Fruit fly (Drosophila melanogaster): ENCODE measurements around the gene CG13950.
A peak's percentile ranks its signal among the peaks of the same experiment; 100 is the strongest.

CG13950 gene

DNA sequence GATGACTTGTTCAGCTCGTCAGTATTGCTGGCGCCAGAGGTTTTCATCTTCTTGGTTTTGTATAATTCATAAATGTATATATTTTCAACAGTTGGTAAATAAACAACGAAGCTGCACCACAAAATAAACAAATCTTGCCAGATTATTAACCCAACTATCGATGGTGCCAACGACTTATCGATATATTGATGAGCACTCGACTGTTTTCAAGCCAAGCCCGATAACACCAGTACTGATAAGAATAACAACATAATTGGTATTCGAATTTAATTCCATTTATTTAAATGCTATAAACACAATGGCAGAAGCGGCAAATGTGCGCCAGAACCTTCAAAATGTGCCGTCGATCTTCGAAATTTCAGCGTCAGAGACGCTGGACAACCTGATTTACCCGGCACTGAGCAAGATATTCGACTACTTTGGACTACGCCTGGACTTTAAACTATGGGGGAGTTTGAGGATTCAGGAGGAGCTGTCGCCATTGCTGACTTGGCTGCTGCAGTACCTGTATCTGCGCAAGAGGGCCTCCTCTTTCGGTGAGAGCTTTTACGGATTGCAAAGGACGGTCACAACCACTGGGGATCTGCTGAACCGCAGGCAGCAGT, 44.1 kb upstream of the CG13950 start, which contains the start of the genes Saf6 and Pex12 (continued):
- TF ChIP-seq BEAF-32 (GFP tag; optimal IDR thresholded peaks at IDR 0.05): peak; percentile 79
- no peak for TF ChIP-seq toy (GFP tag; IDR thresholded peaks at IDR 0.05)
- TF ChIP-seq odd (GFP tag; optimal IDR thresholded peaks at IDR 0.05): no peak
- TF ChIP-seq CG1603 (tag; optimal IDR thresholded peaks at IDR 0.05): peak; percentile 43
- TF ChIP-seq Dip2 (GFP tag; IDR thresholded peaks at IDR 0.05): no peak
- peak; percentile 89 for TF ChIP-seq chinmo (GFP tag; IDR thresholded peaks at IDR 0.05; ENCODE audit: partially characterized antibody)
- no peak for TF ChIP-seq her (GFP tag; optimal IDR thresholded peaks at IDR 0.05)
- no peak for TF ChIP-seq dan (GFP tag; IDR thresholded peaks at IDR 0.05)
- no peak for TF ChIP-seq Side (GFP tag; optimal IDR thresholded peaks at IDR 0.05)
- peak; percentile 68 for TF ChIP-seq inv (GFP tag; IDR thresholded peaks at IDR 0.05; ENCODE audit: partially characterized antibody)
- no peak for TF ChIP-seq C15 (GFP tag; IDR thresholded peaks at IDR 0.05)
- no peak for TF ChIP-seq CG7928 (GFP tag; optimal IDR thresholded peaks at IDR 0.05)
- peak; percentile 85 for TF ChIP-seq zen2 (GFP tag; IDR thresholded peaks at IDR 0.05; ENCODE audit: partially characterized antibody)
- peak in 1 of 2 experiments; percentile 54 for TF ChIP-seq insv (GFP tag; optimal IDR thresholded peaks at IDR 0.05)
- TF ChIP-seq CG14860 (GFP tag; IDR thresholded peaks at IDR 0.05; ENCODE audit: partially characterized antibody): peak; percentile 85
- peak; percentile 76 for TF ChIP-seq hbn (GFP tag; IDR thresholded peaks at IDR 0.05; ENCODE audit: partially characterized antibody)
- peak; percentile 21 for TF ChIP-seq CG14710 (tag; optimal IDR thresholded peaks at IDR 0.05)
- no peak for TF ChIP-seq hkb (optimal IDR thresholded peaks at IDR 0.05)
- no peak for TF ChIP-seq hkb (GFP tag; IDR thresholded peaks at IDR 0.05)
- TF ChIP-seq Sox102F (GFP tag; optimal IDR thresholded peaks at IDR 0.05): no peak
- no peak for TF ChIP-seq CG17912 (GFP tag; optimal IDR thresholded peaks at IDR 0.05)
- no peak for TF ChIP-seq cad (GFP tag; optimal IDR thresholded peaks at IDR 0.05)
- TF ChIP-seq Sin3A (optimal IDR thresholded peaks at IDR 0.05): peak; percentile 16
- TF ChIP-seq pzg (GFP tag; optimal IDR thresholded peaks at IDR 0.05): peak; percentile 57
- TF ChIP-seq CG14965 (GFP tag; optimal IDR thresholded peaks at IDR 0.05; ENCODE audit: borderline replicate concordance): no peak
- no peak for TF ChIP-seq gsb-n (tag; optimal IDR thresholded peaks at IDR 0.05)
- TF ChIP-seq az2 (GFP tag; optimal IDR thresholded peaks at IDR 0.05): no peak
- TF ChIP-seq stwl (tag; optimal IDR thresholded peaks at IDR 0.05): peak; percentile 45
- no peak for TF ChIP-seq Fer2 (tag; optimal IDR thresholded peaks at IDR 0.05)
- TF ChIP-seq vnd (GFP tag; IDR thresholded peaks at IDR 0.05; ENCODE audit: partially characterized antibody): peak; percentile 76
- TF ChIP-seq run (tag; optimal IDR thresholded peaks at IDR 0.05): no peak
- peak; percentile 7 for TF ChIP-seq YL-1 (GFP tag; optimal IDR thresholded peaks at IDR 0.05)
- peak; percentile 3 for TF ChIP-seq nmo (GFP tag; optimal IDR thresholded peaks at IDR 0.05)
- TF ChIP-seq CG6791 (GFP tag; IDR thresholded peaks at IDR 0.05; ENCODE audit: partially characterized antibody): peak; percentile 81
- peak; percentile 91 for TF ChIP-seq CG34224 (GFP tag; IDR thresholded peaks at IDR 0.05; ENCODE audit: partially characterized antibody)
- TF ChIP-seq Opbp (GFP tag; IDR thresholded peaks at IDR 0.05; ENCODE audit: partially characterized antibody): peak; percentile 85; the same call in 2 of the 3 replicates
- peak; percentile 22 for TF ChIP-seq mirr (GFP tag; optimal IDR thresholded peaks at IDR 0.05)
- TF ChIP-seq CG7839 (tag; optimal IDR thresholded peaks at IDR 0.05): no peak
- TF ChIP-seq Pdp1 (GFP tag; optimal IDR thresholded peaks at IDR 0.05): peak in 1 of 2 experiments; percentile 21
- TF ChIP-seq abd-A (tag; optimal IDR thresholded peaks at IDR 0.05): no peak
- no peak for TF ChIP-seq CG10366 (GFP tag; IDR thresholded peaks at IDR 0.05)
- no peak for TF ChIP-seq CG16815 (GFP tag; optimal IDR thresholded peaks at IDR 0.05)
- TF ChIP-seq CG16813 (GFP tag; IDR thresholded peaks at IDR 0.05; ENCODE audit: partially characterized antibody): peak; percentile 77
- no peak for TF ChIP-seq fru (optimal IDR thresholded peaks at IDR 0.05)
- no peak for TF ChIP-seq CG3163 (GFP tag; optimal IDR thresholded peaks at IDR 0.05)
- TF ChIP-seq CG5180 (GFP tag; optimal IDR thresholded peaks at IDR 0.05): no peak
- peak; percentile 79 for TF ChIP-seq amos (GFP tag; IDR thresholded peaks at IDR 0.05; ENCODE audit: partially characterized antibody)
- TF ChIP-seq E2f2 (GFP tag; IDR thresholded peaks at IDR 0.05): peak; percentile 52
- TF ChIP-seq CG5245 (GFP tag; optimal IDR thresholded peaks at IDR 0.05): no peak

Measured in whole organism, embryonic.